Worm (Caenorhabditis elegans): ENCODE measurements around the gene swt-3.

DNA sequence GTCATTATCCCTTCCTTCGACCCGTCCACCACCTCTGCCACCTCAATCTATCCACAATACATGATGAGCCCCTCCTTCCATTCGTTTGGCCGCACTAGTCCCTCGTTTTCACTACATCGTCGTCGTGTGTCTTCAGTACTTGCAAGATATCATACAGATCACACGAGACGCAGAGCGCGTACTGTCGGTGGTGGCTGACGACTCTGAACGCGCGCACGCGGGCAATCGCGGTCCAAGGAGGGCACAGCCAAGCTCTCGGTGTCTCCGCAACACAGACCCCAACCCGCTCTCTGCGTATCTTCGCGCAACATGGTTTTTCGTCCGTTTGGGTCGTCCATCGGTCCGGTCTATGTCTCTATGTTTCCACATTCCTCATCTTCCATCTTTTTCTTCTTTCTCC, 36.5 kb upstream of the swt-3 start:
- TF ChIP-seq unc-62 (GFP tag; optimal IDR thresholded peaks at IDR 0.05) (no peak), pha-4 (tag; optimal IDR thresholded peaks at IDR 0.05) (no peak), ztf-18 (tag; optimal IDR thresholded peaks at IDR 0.05) (no peak), somi-1 (GFP tag; optimal IDR thresholded peaks at IDR 0.05) (no peak), attf-6 (GFP tag; IDR thresholded peaks at IDR 0.05) (no peak), bed-1 (GFP tag; IDR thresholded peaks at IDR 0.05) (no peak), F57C9.4 (tag; optimal IDR thresholded peaks at IDR 0.05) (no peak), nhr-90 (tag; optimal IDR thresholded peaks at IDR 0.05) (no peak), ceh-40 (GFP tag; IDR thresholded peaks at IDR 0.05) (no peak), pbrm-1 (GFP tag; IDR thresholded peaks at IDR 0.05) (no peak)
